Fruit fly (Drosophila melanogaster) whole organism, prepupa: ENCODE measurements around the gene CG6066.

Experiments
- CG31627 ChIP-seq: fragments of 200-800 bp; sonication (Bioruptor generic); optimal IDR thresholded peaks from 3 replicates; lab custom pipeline; 2016; ENCODE audit warnings: missing biosample characterization, missing genetic modification characterization
- CG6854 ChIP-seq: fragments of 200-800 bp; sonication (Bioruptor generic); optimal IDR thresholded peaks from 2 replicates; lab custom pipeline; 2017; ENCODE audit warnings: missing biosample characterization, mild to moderate bottlenecking, missing genetic modification characterization
- Hr38 ChIP-seq: sonication (Bioruptor generic); optimal IDR thresholded peaks from 2 replicates; lab custom pipeline; 2016; ENCODE audit warnings: missing biosample characterization, missing genetic modification characterization
- Lpt ChIP-seq: fragments of 200-800 bp; sonication (Bioruptor generic); optimal IDR thresholded peaks from 3 replicates; lab custom pipeline; 2016; ENCODE audit warnings: missing biosample characterization, missing genetic modification characterization
- OdsH ChIP-seq: fragments of 200-800 bp; sonication (Bioruptor generic); optimal IDR thresholded peaks from 3 replicates; lab custom pipeline; 2016; ENCODE audit warnings: missing biosample characterization, missing genetic modification characterization
- Smox ChIP-seq: fragments of 200-800 bp; sonication (Bioruptor generic); optimal IDR thresholded peaks from 3 replicates; lab custom pipeline; 2016; ENCODE audit warnings: missing biosample characterization, missing genetic modification characterization
- topi ChIP-seq: fragments of 200-800 bp; sonication (Bioruptor generic); optimal IDR thresholded peaks from 3 replicates; lab custom pipeline; 2016; ENCODE audit warnings: missing biosample characterization, missing genetic modification characterization
- vri ChIP-seq: fragments of 200-800 bp; sonication (Bioruptor generic); optimal IDR thresholded peaks from 3 replicates; lab custom pipeline; 2016; ENCODE audit warnings: missing biosample characterization, mild to moderate bottlenecking, missing genetic modification characterization

DNA sequence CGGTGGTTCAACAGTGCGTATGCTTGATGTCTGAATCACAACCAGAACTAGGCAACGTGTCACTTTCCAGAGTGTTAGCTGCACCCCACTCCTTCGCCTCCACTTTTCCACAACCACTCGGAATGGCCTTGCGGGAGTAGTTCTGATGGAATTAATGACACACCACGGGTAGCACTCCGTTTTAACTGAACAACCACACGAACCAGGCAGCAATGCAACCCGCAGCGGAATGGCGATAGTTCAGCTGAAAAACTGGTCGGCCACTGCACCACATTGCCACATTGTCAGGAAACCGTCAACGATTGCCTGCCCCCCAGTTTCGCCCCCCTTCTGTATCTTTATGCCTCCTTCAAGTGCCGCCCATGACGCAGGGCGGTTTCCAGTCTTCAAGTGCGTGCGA lies 29.0 kb downstream of the CG6066 start, which contains the start of gene Cpr97Ea:
- TF ChIP-seq CG31627 (GFP tag; lab: Kevin White, UChicago) (no peak), Smox (GFP tag; lab: Kevin White, UChicago) (no peak), CG6854 (no peak), vri (GFP tag; lab: Kevin White, UChicago) (no peak), topi (GFP tag; lab: Kevin White, UChicago) (no peak), Hr38 (GFP tag; lab: Kevin White, UChicago) (no peak), OdsH (no peak), Lpt (GFP tag; lab: Kevin White, UChicago) (no peak)
